Worm (Caenorhabditis elegans) whole organism, L4/young adult: ENCODE data around the gene F09E10.6.

Experiments used
- W03F9.2 ChIP-seq: fragments of 150-350 bp; optimal IDR thresholded peaks from 2 replicates; lab custom pipeline; 2014; ENCODE audit warnings: missing biosample characterization, missing genetic modification characterization
- dao-5 ChIP-seq: sonication (generic microtip); optimal IDR thresholded peaks from 2 replicates; lab custom pipeline; 2016; ENCODE audit warnings: missing genotype, missing genetic modification characterization, moderate library complexity, missing compliant biosample characterization
- him-1 ChIP-seq: sonication (generic microtip); optimal IDR thresholded peaks from 2 replicates; lab custom pipeline; 2016; ENCODE audit warnings: missing genotype, missing genetic modification reagents, missing genetic modification characterization, missing compliant biosample characterization

The F09E10.6 gene

DNA sequence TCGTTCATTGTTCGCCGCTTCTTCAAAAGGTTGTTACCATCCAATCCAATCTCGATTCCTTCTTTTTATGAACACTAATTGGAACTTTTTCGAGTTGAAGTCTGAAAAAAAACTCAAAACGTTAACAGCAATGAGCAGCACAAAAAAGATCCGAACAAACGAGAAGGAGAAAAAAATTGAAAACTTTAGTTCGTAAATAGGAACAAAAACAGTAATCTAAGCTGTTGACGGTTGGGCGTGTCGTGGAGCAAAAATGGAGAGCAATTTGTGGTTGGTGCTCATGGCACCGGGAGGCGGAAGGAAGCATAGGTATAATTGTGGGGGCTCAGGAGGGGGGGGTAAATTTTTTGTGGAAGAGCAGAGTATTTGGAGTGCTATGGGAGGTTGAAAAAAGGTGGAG, 23.9 kb upstream of the F09E10.6 start, which contains the start of gene toca-1:
Gene toca-1 (minus strand): TSS at position 101 of the 400 bp plus-strand sequence.
- TF ChIP-seq W03F9.2 (no peak), dao-5 (tag; lab: Kevin White, UChicago) (no peak), him-1 (tag; lab: Kevin White, UChicago) (no peak)

DNA sequence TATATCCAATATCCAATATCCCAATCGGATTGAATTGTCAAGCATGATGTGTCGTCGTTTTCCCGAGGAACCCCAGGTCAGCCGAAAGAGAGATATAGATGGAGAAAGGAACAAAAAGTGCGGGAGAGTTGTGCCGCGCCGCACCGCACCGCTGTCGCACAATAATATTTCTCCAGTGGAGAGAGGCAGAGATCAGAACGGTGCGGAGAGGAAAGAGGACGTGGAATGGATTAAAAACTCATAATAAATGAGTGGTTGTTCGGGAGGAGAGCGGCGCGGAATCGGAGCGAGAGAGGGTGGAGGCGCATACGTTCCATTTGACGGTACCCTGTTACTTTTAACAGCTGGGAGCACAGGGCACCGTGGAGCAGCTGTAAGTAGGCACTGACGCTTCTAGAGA, 20.0 kb upstream of the F09E10.6 start:
- TF ChIP-seq W03F9.2 (no peak), dao-5 (tag; lab: Kevin White, UChicago) (no peak), him-1 (tag; lab: Kevin White, UChicago) (no peak)

DNA sequence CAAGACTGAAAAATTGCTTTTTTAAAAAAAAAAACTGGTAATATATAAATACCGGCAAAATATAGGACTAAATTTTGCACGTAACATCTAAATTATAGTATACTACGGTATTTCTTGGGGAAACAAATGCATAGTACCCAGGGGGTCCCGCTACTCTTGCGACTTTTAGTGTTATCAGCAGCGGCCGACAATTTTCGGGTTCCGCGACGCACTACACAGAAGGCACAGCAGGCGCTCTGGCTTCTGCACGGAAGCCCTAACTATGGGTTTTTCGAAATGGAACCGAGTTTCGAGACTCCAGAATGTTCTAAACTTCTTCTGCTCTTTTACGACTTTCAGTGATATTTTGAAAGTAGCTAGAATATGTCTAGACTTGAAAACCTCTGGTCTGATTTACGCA, 19.1 kb upstream of the F09E10.6 start:
- no peak for TF ChIP-seq W03F9.2
- no peak for TF ChIP-seq him-1 (tag; lab: Kevin White, UChicago)
- TF ChIP-seq dao-5 (tag; lab: Kevin White, UChicago): no peak

DNA sequence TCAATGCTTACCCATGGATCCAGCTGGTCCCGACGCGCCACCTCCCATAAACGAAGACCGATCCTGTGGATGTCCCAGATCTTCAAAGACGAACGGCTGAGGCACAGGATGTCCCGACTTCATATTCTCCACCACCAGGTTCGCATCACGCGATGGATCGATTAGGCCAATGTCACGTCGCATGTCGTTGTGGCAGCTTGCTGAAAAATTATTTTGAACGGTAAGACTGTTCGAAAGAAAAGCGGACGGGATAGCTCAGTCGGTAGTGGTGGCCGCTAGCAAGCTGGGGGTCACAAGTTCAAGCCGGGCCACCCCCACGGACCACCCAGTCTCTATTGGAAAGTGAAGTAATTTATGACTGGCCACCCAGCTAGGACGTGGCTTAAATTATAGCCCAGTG, 15.7 kb upstream of the F09E10.6 start:
- TF ChIP-seq him-1 (tag; lab: Kevin White, UChicago) (no peak), W03F9.2 (no peak), dao-5 (tag; lab: Kevin White, UChicago) (no peak)

DNA sequence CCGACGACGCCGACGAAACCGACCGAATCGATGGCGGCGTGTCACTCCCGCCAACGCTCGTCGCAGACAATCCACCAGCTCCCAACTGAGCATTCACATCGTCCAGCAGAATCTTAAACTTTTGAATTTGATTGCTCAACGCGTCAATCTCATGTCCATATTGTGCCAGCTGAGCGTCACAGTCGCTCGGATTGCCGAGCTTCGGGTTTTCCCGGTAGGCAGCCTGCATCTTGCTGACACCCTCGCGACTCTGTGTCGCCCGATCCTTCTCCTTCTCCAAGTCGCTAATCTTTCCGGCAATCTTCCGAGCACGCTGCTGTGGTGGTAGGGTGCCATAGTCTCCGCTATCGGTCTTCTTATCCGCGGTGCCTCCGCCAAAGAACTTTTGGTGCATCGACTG, 14.8 kb upstream of the F09E10.6 start:
- TF ChIP-seq W03F9.2: no peak
- TF ChIP-seq him-1 (tag; lab: Kevin White, UChicago): no peak
- no peak for TF ChIP-seq dao-5 (tag; lab: Kevin White, UChicago)

DNA sequence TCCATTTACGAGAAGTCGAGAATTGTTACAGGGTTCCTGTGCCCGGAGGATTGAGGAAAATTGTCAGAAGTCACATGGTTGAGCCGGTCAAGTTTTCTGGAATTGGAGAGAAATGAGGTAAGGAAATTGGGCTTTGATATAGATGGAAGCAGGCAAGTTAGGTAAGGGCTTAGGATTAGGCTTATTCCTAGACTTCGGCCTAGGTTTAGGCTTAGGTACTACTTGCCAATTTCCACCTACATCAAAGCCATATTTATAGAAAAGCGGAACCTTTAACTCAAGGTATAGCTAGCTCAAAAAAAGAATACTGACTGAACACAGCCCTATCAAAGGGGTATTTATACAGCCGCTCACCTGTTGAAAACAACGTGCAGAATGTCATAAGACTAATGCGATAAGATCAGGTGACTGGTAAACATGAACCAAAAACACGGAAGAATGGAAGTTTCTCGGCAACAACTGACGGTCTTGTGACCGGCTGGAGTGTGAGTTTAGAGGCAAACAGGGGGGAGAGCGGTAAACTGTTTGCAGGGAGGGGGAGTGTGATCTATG, 7.1 kb upstream of the F09E10.6 start:
- TF ChIP-seq him-1 (tag; lab: Kevin White, UChicago) (no peak), W03F9.2 (no peak), dao-5 (tag; lab: Kevin White, UChicago) (no peak)

DNA sequence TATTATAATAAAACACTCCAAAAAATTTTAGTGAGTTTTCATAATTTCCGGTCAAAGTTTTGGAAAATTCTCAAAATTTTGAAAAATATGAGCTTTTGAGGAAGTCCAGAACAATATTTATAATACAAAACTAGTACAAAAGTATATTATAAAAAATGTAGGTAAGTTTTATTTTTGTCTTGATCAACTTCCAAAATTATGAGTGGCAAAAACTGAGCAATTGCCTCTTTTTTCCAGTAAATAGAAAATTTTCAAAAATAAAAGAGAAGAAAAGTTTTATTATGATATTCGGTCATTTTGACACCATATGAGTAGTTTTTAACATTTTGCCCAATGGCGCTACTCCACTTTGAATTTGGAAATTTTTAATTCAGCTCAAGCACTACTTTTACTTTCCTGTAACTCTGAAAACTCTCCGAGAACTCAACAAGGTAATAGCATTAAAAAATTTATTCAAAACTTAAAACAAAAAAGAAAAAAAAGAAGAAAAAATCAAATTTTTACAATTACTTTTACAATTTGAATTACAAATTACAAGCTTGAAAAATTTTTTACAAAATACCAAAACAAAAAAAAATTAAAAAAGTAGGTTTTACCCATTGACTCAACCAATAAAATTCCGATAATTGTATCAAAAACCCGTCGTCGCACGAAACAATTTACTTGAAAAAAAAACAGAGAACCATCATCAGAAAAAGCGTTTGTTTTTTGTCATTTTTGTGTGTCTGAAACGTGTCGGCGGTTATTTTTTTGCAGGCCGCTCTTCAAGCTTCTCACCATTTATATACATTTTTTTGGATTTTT, 6.4 kb upstream of the F09E10.6 start:
- TF ChIP-seq him-1 (tag; lab: Kevin White, UChicago) (no peak), W03F9.2 (no peak), dao-5 (tag; lab: Kevin White, UChicago) (no peak)

DNA sequence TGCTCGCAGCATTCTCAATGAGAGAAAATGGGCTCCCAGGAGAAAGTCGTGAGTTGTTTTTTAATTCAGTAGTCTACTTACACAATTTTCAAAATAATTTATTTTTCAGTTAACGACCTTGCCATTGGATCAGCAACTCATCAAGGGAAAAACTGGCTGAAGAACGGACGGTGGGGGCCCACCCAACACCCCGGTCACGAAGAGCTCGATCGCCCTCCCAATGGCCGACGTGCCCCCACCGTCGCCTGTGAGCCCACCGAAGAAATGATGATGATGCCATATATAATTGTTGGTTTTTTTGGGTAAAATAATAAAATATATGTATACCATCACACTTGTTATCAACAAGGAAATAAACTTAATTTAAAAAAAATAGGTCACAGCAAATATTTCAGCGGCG, 5.4 kb upstream of the F09E10.6 start:
- TF ChIP-seq him-1 (tag; lab: Kevin White, UChicago) (no peak), dao-5 (tag; lab: Kevin White, UChicago) (no peak), W03F9.2 (no peak)

DNA sequence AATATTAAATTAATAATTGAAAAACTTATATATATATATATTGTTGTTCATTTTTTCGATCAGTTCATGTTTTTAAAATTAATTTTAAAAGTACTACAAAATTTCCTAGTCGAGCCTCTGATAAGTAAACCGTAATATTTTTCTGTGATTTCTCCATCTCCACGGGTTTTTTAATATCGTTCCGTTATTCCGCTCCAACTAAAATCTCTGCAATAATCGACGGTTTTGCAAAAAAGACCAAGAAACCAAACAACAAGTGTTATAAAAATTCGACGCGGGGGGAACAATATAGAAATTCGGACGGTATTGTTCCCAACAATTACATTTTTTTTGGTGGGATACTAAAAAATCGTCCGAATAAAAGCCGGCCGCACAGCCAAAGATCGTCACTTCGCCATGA, 5.0 kb upstream of the F09E10.6 start, which contains the start of gene F09E10.1:
Gene F09E10.1 (plus strand): TSS at position 301 of the 400 bp plus-strand sequence.
- no peak for TF ChIP-seq him-1 (tag; lab: Kevin White, UChicago)
- no peak for TF ChIP-seq dao-5 (tag; lab: Kevin White, UChicago)
- TF ChIP-seq W03F9.2: no peak

DNA sequence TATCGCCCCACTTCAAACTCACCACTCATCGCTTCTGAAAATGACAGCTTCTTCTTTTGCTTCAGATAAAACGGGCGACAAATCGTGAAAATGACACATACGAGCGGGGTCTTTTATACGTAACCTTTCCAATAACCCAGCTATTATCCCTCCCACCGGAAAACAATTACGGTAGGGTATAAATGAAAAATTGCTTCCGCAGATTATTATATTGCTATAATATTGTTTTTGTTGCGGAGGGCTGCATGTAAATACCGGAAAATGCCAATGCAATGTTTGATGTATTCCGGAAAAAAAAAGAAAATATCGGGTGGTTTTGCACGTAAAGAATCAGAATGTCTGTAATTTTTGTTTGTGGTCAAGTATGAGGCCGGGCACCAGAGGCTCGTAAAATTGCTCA, 4.3 kb upstream of the F09E10.6 start, which contains the start of gene F09E10.7:
Gene F09E10.7 (minus strand): TSS at position 101 of the 400 bp plus-strand sequence.
- no peak for TF ChIP-seq him-1 (tag; lab: Kevin White, UChicago)

DNA sequence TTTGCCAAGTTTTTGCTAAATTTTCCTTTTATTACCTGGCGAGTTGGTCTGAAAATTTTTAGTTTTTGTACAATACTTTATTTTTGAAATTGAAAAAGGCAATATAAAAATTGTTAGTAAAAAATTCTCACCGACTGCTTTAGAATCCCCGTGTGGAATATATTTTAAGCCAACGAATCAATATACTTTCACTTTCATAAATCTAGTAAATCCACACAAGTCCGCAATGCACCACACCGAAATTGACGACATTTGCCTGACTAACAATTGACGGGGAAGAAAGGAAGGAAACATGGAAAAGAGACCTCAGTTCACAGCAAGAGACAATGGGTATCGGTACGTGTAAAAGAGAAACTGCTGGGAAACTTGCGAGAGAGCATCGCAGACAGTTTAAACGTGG, 2.0 kb upstream of the F09E10.6 start:
- no peak for TF ChIP-seq W03F9.2
- TF ChIP-seq dao-5 (tag; lab: Kevin White, UChicago): no peak
- TF ChIP-seq him-1 (tag; lab: Kevin White, UChicago): no peak

DNA sequence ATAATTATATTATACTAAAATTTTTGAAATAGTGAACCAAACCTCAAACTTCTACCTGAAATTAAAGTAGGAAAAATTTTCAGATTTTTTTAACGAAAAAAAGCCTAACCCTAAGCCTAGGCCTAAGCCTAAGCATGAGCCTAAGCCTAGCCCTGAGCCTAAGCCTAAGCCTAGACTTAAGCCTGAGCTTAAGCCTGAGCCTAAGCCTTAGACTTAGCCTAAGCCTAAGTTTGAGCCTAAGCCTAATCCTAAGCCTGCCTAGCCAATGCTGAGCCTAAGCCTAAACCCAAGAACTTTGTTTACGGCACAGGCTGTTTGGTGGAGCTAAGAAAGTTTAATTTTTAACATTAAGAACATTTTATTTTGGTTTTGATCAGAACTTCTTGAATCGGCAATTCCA, 1.5 kb downstream of the F09E10.6 start:
- no peak for TF ChIP-seq him-1 (tag; lab: Kevin White, UChicago)
- TF ChIP-seq dao-5 (tag; lab: Kevin White, UChicago): no peak
- no peak for TF ChIP-seq W03F9.2

DNA sequence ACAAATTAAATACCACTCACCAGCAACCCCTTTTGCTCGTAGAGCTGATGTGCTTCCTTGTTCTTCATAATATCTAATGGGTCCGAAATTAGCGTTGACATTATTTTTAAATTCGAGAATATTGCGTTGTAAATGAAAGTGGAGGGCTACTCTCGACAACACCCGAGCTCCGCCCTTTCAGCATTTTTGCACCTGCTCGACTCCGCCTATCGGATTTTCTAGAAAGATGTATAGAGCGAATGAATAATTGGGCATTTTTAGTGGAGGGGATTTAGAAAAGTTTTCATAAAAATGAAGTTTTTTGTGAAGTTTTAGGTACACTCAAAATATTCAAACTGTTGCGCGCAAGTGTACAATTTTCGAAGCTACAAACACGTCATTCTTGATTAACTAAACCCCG, 3.2 kb downstream of the F09E10.6 start, which contains the start of gene F09E10.5:
Gene F09E10.5 (minus strand): TSS at position 101 of the 400 bp plus-strand sequence.
- TF ChIP-seq dao-5 (tag; lab: Kevin White, UChicago) (no peak), him-1 (tag; lab: Kevin White, UChicago) (no peak), W03F9.2 (no peak)

DNA sequence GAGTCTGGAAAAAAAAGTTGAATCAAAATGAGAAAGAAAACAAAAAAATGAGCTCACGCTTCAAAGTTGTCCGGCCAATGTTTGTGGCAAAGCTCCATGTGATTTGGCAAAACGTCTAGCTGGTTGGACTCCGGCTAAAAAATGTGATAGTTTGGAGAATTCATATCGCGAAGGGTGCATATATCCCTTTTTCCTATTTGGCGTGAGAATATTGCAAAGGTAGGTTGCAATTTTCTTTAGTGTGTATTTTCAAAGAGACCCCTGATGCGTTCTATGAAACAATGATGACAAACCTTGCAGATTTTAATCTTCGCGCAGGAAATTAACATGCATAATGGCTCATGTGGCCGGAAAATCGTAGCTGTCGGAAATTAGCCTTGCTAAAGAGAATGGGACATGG, 5.3 kb downstream of the F09E10.6 start:
- TF ChIP-seq W03F9.2: no peak
- no peak for TF ChIP-seq dao-5 (tag; lab: Kevin White, UChicago)
- TF ChIP-seq him-1 (tag; lab: Kevin White, UChicago): no peak
